Worm (Caenorhabditis elegans) whole organism, early embryonic: ENCODE results near the gene dct-7.

Experiments used
- B0310.2 ChIP-seq: sonication (generic microtip); optimal IDR thresholded peaks from 2 replicates; lab custom pipeline; 2016; ENCODE audit warnings: mild to moderate bottlenecking, missing genetic modification characterization, missing compliant biosample characterization
- F13C5.2 ChIP-seq: sonication (generic microtip); optimal IDR thresholded peaks from 2 replicates; lab custom pipeline; 2017; ENCODE audit warnings: mild to moderate bottlenecking, missing genetic modification characterization, inconsistent platforms, missing compliant biosample characterization
- aly-1 ChIP-seq: sonication (generic microtip); optimal IDR thresholded peaks from 2 replicates; lab custom pipeline; 2016; ENCODE audit warnings: missing genetic modification characterization, missing compliant biosample characterization
- ama-1 ChIP-seq: fragments of 150-350 bp; optimal IDR thresholded peaks from 2 replicates; lab custom pipeline; 2014
- ceh-13 ChIP-seq: fragments of 200-800 bp; sonication (Bioruptor generic); optimal IDR thresholded peaks from 2 replicates; lab custom pipeline; 2018; ENCODE audit warnings: mild to moderate bottlenecking, missing genetic modification characterization, missing compliant biosample characterization
- ceh-36 ChIP-seq: sonication (generic microtip); optimal IDR thresholded peaks from 2 replicates; lab custom pipeline; 2016; ENCODE audit warnings: missing genetic modification characterization, inconsistent platforms, missing compliant biosample characterization
- ets-7 ChIP-seq: sonication (generic microtip); optimal IDR thresholded peaks from 2 replicates; lab custom pipeline; 2016; ENCODE audit warnings: missing genotype, missing genetic modification characterization, missing compliant biosample characterization
- flt-1 ChIP-seq: fragments of 200-800 bp; sonication (Bioruptor generic); IDR thresholded peaks from 2 replicates; pipeline ENCODE4 v1.3.6; 2022; ENCODE audit warnings: missing genetic modification characterization, missing compliant biosample characterization
- hmbx-1 ChIP-seq: sonication (generic microtip); optimal IDR thresholded peaks from 2 replicates; lab custom pipeline; 2016; ENCODE audit warnings: mild to moderate bottlenecking, missing genetic modification characterization, missing compliant biosample characterization
- hmg-4 ChIP-seq: fragments of 200-800 bp; sonication (Bioruptor generic); optimal IDR thresholded peaks from 2 replicates; lab custom pipeline; 2018; ENCODE audit warnings: mild to moderate bottlenecking, missing genetic modification characterization, missing compliant biosample characterization
- hnd-1 ChIP-seq: sonication (generic microtip); optimal IDR thresholded peaks from 2 replicates; lab custom pipeline; 2016; ENCODE audit warnings: missing genetic modification characterization, missing compliant biosample characterization
- pes-1 ChIP-seq: fragments of 200-800 bp; sonication (Bioruptor generic); IDR thresholded peaks from 2 replicates; pipeline ENCODE4 v1.3.6; 2022; ENCODE audit warnings: missing genetic modification reagents, missing genetic modification characterization, missing compliant biosample characterization
- scrt-1 ChIP-seq: fragments of 200-800 bp; sonication (Bioruptor generic); IDR thresholded peaks from 2 replicates; pipeline ENCODE4 v1.3.6; 2022; ENCODE audit warnings: missing genetic modification characterization, missing compliant biosample characterization
- sea-1 ChIP-seq: fragments of 200-800 bp; sonication (Bioruptor generic); conservative IDR thresholded peaks from 2 replicates; pipeline ENCODE4 v1.3.6; 2022; ENCODE audit warnings: missing genetic modification characterization, missing compliant biosample characterization
- tbx-11 ChIP-seq: fragments of 200-800 bp; sonication (Bioruptor generic); IDR thresholded peaks from 2 replicates; pipeline ENCODE4 v1.3.6; 2022; ENCODE audit warnings: missing genetic modification characterization, missing compliant biosample characterization
- tbx-37 ChIP-seq: fragments of 200-800 bp; sonication (Bioruptor generic); conservative IDR thresholded peaks from 2 replicates; pipeline ENCODE4 v1.3.6; 2022; ENCODE audit warnings: missing genetic modification reagents, missing genetic modification characterization, missing compliant biosample characterization
- tra-4 ChIP-seq: sonication (generic microtip); optimal IDR thresholded peaks from 2 replicates; lab custom pipeline; 2017; ENCODE audit warnings: missing genetic modification characterization, missing compliant biosample characterization

The dct-7 gene

ce11 chrIV:4290472-4290871, at the start of gene dct-7:
TSS of gene dct-7 (minus strand) at chrIV:4290572.
- TF ChIP-seq tbx-11 (no peak), B0310.2 (tag; lab: Kevin White, UChicago) (no peak), ceh-36 (tag; lab: Kevin White, UChicago) (no peak)

DNA sequence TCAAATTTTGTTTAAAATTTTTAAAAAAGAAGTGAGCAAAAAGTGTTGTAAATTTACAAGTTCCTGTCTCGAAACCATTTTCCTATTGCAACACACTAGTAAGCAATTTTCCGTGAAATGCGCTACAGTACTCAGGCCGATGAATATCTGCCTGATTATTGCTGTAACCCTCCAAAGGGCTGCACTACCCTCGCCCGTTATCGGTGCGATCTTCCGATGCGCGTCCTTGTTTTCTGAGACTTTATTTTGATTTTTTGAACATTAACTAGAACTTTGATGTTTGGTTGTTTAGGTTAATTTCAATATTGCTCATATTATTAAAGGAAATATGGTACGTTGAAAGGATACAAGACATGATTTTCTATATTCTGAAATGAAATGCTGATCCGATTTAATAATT, 47.8 kb upstream of the dct-7 start:
- TF ChIP-seq tra-4 (tag; lab: Kevin White, UChicago): no peak
- TF ChIP-seq pes-1 (GFP tag; lab: Robert Waterston, UW): no peak
- no peak for TF ChIP-seq ceh-13 (GFP tag; lab: Kevin White, UChicago)
- TF ChIP-seq hmbx-1 (tag; lab: Kevin White, UChicago): no peak
- TF ChIP-seq ets-7 (tag; lab: Kevin White, UChicago): no peak
- no peak for TF ChIP-seq F13C5.2 (tag; lab: Kevin White, UChicago)
- no peak for TF ChIP-seq ama-1

DNA sequence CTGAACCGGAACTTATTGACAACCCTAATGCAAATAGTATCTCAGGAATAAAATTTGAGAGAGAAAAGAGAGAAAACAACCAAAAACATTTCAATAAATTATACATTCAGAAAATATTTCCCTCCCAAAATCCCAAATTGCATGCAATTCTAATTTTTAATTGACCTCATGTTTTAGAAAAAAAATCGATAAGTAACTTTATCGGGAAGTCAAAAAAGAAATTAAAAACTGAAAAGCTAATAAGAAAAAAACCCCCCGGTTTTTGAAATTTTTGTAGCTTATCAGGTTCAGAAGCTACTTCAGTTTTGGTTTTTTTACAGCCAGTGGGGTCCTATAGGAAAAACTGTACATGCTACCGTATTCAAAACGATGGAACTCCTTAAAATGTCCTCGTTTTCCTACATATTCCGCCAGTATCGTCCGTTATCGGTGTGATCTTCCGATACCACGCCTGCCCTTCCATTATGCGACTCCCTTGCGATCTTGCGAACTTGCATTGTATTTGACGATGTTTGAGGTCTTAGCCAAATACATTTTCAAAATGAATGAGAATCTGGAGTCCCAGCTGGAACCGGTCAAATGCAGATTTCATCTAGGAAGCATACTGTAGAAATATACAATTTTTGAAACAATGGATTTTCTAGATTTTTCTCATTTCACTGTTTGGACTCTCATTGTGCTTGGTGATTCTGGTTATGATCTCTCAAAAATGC, 45.9 kb upstream of the dct-7 start, which contains the start of the genes W03B1.3 and oac-51:
Gene W03B1.3, minus strand, starts transcription at position 101 of the 713 bp plus-strand sequence.
Gene oac-51, plus strand, starts transcription at position 663 of the 713 bp plus-strand sequence.
- TF ChIP-seq flt-1 (GFP tag; lab: Robert Waterston, UW) (no peak), tra-4 (tag; lab: Kevin White, UChicago) (no peak), tbx-11 (no peak), ceh-13 (GFP tag; lab: Kevin White, UChicago) (no peak), tbx-37 (no peak), aly-1 (tag; lab: Kevin White, UChicago) (no peak), F13C5.2 (tag; lab: Kevin White, UChicago) (no peak), hnd-1 (tag; lab: Kevin White, UChicago) (no peak), pes-1 (GFP tag; lab: Robert Waterston, UW) (no peak), hmg-4 (no peak)

DNA sequence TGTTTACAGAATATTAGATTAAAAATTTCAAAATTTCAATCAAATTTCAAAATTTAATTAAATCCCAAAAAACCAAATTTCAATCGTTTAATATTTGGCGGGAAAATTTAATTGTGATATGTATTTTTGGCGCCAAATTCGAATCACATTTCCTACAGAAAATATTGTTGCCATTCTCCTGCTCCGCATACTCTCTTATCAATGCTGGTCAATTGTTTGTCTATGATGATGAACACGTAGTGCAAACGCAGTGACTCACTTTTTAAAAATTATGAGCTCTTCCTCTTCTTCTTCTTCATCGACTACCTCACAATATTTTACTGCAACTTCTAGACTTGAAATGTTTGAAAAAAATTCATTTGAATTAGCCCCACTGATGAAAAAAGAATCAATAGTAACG, 36.1 kb upstream of the dct-7 start, which contains the start of gene trpl-2:
Gene trpl-2, plus strand, starts transcription at position 210 of the 400 bp plus-strand sequence.
- no peak for TF ChIP-seq F13C5.2 (tag; lab: Kevin White, UChicago)

DNA sequence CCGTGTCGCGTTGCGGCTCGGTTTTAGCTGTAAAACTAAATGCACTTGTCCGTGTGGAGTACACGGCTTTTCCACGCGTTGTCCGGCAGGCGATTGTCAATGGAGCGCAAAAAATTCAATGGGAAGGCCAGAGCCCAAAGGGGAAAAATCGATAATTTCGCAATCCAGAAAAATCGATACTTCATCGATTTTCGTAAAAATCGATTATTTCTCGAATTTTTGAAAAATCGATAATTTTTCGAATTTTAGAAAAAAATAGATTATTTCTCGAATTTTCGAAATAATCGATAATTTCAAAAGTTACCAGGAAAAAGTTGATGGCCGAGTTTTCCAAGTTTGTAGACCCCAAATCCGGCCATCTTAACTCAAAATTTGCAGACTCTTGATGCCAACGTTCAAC, 29.1 kb upstream of the dct-7 start:
- TF ChIP-seq hnd-1 (tag; lab: Kevin White, UChicago): no peak
- no peak for TF ChIP-seq scrt-1 (GFP tag; lab: Robert Waterston, UW)
- TF ChIP-seq sea-1 (GFP tag; lab: Robert Waterston, UW): no peak

DNA sequence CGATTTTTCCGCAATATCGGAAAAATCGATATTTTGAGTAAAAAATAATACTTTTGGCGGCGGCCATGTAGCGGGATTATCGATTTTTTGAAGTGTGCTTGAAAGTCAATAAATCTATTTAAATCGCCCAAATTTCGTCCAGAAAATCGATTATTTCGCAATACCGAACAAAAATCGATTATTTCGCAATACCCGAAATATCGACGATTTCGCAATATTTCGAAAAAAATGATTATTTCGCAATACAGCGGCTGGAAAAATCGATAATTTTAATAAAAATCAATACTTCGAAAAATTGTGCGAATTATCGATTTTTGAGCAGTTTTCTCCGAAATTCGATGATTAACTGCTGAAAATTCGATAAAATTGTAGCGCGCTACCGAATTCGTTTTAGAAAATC, 27.7 kb upstream of the dct-7 start:
- no peak for TF ChIP-seq ets-7 (tag; lab: Kevin White, UChicago)
- TF ChIP-seq flt-1 (GFP tag; lab: Robert Waterston, UW): no peak
- TF ChIP-seq ceh-13 (GFP tag; lab: Kevin White, UChicago): no peak
- TF ChIP-seq pes-1 (GFP tag; lab: Robert Waterston, UW): no peak
- no peak for TF ChIP-seq hnd-1 (tag; lab: Kevin White, UChicago)
- TF ChIP-seq scrt-1 (GFP tag; lab: Robert Waterston, UW): no peak
- TF ChIP-seq hmg-4: no peak
- no peak for TF ChIP-seq tra-4 (tag; lab: Kevin White, UChicago)
- no peak for TF ChIP-seq F13C5.2 (tag; lab: Kevin White, UChicago)

ce11 chrIV:4317638-4318037, 27.3 kb upstream of the dct-7 start:
- TF ChIP-seq hmg-4 (no peak), ets-7 (tag; lab: Kevin White, UChicago) (no peak), tbx-37 (no peak), flt-1 (GFP tag; lab: Robert Waterston, UW) (no peak), aly-1 (tag; lab: Kevin White, UChicago) (no peak), sea-1 (GFP tag; lab: Robert Waterston, UW) (no peak), ama-1 (no peak), pes-1 (GFP tag; lab: Robert Waterston, UW) (no peak), tra-4 (tag; lab: Kevin White, UChicago) (no peak), tbx-11 (no peak), hmbx-1 (tag; lab: Kevin White, UChicago) (no peak), F13C5.2 (tag; lab: Kevin White, UChicago) (no peak), hnd-1 (tag; lab: Kevin White, UChicago) (no peak), B0310.2 (tag; lab: Kevin White, UChicago) (no peak)

DNA sequence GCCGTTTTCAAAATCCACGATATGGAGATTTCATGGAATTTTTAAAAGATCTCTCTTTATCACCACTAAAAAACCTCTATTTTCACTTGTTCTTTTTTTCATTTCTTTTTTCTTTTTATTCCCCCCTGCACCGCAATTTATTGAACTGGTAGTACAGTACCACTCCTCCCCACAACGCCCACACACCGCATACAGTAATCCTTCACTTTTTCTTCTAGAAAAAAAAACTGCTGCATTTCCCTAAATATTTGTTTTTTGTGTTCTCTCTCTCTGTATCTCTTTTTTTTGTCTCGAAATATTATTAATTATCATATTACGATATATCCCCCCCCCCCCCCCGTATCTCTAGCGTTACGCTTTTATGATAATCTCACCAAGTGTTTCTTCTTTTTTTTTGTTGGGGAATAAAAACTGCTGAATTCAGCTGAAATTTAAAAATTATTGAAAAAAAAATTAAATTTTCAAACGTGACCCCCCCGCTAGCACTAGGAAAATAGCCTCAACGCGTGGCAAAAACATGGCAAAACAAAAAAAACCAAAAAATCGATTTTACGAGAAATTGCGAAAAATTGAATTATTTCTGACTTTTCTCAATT, 26.5 kb upstream of the dct-7 start, which contains the start of gene Y24D9B.1:
Gene Y24D9B.1, plus strand, starts transcription at position 546 of the 596 bp plus-strand sequence.
- TF ChIP-seq ceh-13 (GFP tag; lab: Kevin White, UChicago) (no peak), hnd-1 (tag; lab: Kevin White, UChicago) (no peak), ets-7 (tag; lab: Kevin White, UChicago) (no peak), tbx-37 (no peak), sea-1 (GFP tag; lab: Robert Waterston, UW) (no peak), tbx-11 (no peak), ama-1 (no peak)
